Worm (Caenorhabditis elegans) whole organism, L4/young adult: Measurements from ENCODE around the gene R11G11.16.

ENCODE experiments used
- W03F9.2 ChIP-seq: fragments of 150-350 bp; optimal IDR thresholded peaks from 2 replicates; lab custom pipeline; 2014; ENCODE audit warnings: missing biosample characterization, missing genetic modification characterization
- him-1 ChIP-seq: sonication (generic microtip); optimal IDR thresholded peaks from 2 replicates; lab custom pipeline; 2016; ENCODE audit warnings: missing genotype, missing genetic modification reagents, missing genetic modification characterization, missing compliant biosample characterization

- TF ChIP-seq him-1 (tag; lab: Kevin White, UChicago): no peak
- TF ChIP-seq W03F9.2: no peak
Measured at ce11 chrV:532046-532445, 7.1 kb upstream of the R11G11.16 start, which contains the start of gene nhr-58.
